Worm (Caenorhabditis elegans) whole organism, early embryonic: ENCODE measurements around the gene ndua-5.

Experiments used
- B0310.2 ChIP-seq: sonication (generic microtip); optimal IDR thresholded peaks from 2 replicates; lab custom pipeline; 2016; ENCODE audit warnings: mild to moderate bottlenecking, missing genetic modification characterization, missing compliant biosample characterization
- F13C5.2 ChIP-seq: sonication (generic microtip); optimal IDR thresholded peaks from 2 replicates; lab custom pipeline; 2017; ENCODE audit warnings: mild to moderate bottlenecking, missing genetic modification characterization, inconsistent platforms, missing compliant biosample characterization
- aly-1 ChIP-seq: sonication (generic microtip); optimal IDR thresholded peaks from 2 replicates; lab custom pipeline; 2016; ENCODE audit warnings: missing genetic modification characterization, missing compliant biosample characterization
- ama-1 ChIP-seq: fragments of 150-350 bp; optimal IDR thresholded peaks from 2 replicates; lab custom pipeline; 2014
- flt-1 ChIP-seq: fragments of 200-800 bp; sonication (Bioruptor generic); IDR thresholded peaks from 2 replicates; pipeline ENCODE4 v1.3.6; 2022; ENCODE audit warnings: missing genetic modification characterization, missing compliant biosample characterization
- hmg-4 ChIP-seq: fragments of 200-800 bp; sonication (Bioruptor generic); optimal IDR thresholded peaks from 2 replicates; lab custom pipeline; 2018; ENCODE audit warnings: mild to moderate bottlenecking, missing genetic modification characterization, missing compliant biosample characterization
- pes-1 ChIP-seq: fragments of 200-800 bp; sonication (Bioruptor generic); IDR thresholded peaks from 2 replicates; pipeline ENCODE4 v1.3.6; 2022; ENCODE audit warnings: missing genetic modification reagents, missing genetic modification characterization, missing compliant biosample characterization

DNA sequence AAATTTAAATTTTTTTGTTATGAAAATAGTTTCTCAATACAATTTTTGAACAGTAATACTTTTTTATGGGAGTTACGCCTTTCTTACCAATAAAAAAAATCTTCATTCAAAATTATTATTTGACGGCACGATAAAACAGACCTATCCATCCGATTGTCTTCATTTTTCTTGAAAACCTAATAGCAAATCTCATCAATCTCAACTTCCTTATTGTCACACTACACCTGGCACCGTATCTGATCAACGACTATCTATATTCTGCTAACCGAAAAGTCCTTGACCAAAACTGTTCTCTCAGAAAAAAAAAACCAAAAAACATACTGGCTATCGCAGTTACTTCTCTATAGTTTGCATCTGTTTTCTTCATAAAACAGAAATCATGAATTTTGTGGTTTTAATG, 11.4 kb upstream of the ndua-5 start:
- TF ChIP-seq pes-1 (GFP tag; lab: Robert Waterston, UW) = no peak
- TF ChIP-seq aly-1 (tag; lab: Kevin White, UChicago) = no peak
- no peak for TF ChIP-seq B0310.2 (tag; lab: Kevin White, UChicago)
- no peak for TF ChIP-seq hmg-4 (GFP tag; lab: Kevin White, UChicago)
- TF ChIP-seq F13C5.2 (tag; lab: Kevin White, UChicago) = no peak
- no peak for TF ChIP-seq ama-1 (lab: Kevin White, UChicago)
- TF ChIP-seq flt-1 (GFP tag; lab: Robert Waterston, UW) = no peak
